Worm (Caenorhabditis elegans) whole organism, young adult: ENCODE measurements around the gene elks-1.

ENCODE experiments used
- B0019.2 ChIP-seq: fragments of 200-800 bp; sonication (Bioruptor generic); conservative IDR thresholded peaks from 2 replicates; pipeline ENCODE4 v1.3.6; 2022; ENCODE audit warnings: missing genetic modification reagents, missing genetic modification characterization, missing compliant biosample characterization
- B0336.3 ChIP-seq: fragments of 200-800 bp; sonication (Bioruptor generic); IDR thresholded peaks from 2 replicates; pipeline ENCODE4 v1.3.6; 2022; ENCODE audit warnings: missing genetic modification characterization, missing compliant biosample characterization
- C06A6.2 ChIP-seq: fragments of 200-800 bp; sonication (Bioruptor generic); conservative IDR thresholded peaks from 2 replicates; pipeline ENCODE4 v1.3.6; 2022; ENCODE audit warnings: missing genetic modification characterization, missing compliant biosample characterization
- D2030.7 ChIP-seq: fragments of 200-800 bp; sonication (Bioruptor generic); IDR thresholded peaks from 2 replicates; pipeline ENCODE4 v1.3.6; 2022; ENCODE audit warnings: missing genetic modification reagents, missing genetic modification characterization, missing compliant biosample characterization
- F23B12.7 ChIP-seq: sonication (generic microtip); optimal IDR thresholded peaks from 2 replicates; lab custom pipeline; 2017; ENCODE audit warnings: missing genetic modification characterization, mild to moderate bottlenecking, missing compliant biosample characterization, antibody characterized with exemption, moderate library complexity; ENCODE audit not compliant: insufficient read depth
- F39B2.1 ChIP-seq: fragments of 200-800 bp; sonication (Bioruptor generic); IDR thresholded peaks from 2 replicates; pipeline ENCODE4 v1.3.6; 2022; ENCODE audit warnings: missing genetic modification reagents, missing genetic modification characterization, missing compliant biosample characterization
- F52B5.7 ChIP-seq: sonication (generic microtip); optimal IDR thresholded peaks from 2 replicates; lab custom pipeline; 2016; ENCODE audit warnings: mild to moderate bottlenecking, missing genetic modification characterization, missing compliant biosample characterization
- F55B11.4 ChIP-seq: sonication (generic microtip); optimal IDR thresholded peaks from 2 replicates; lab custom pipeline; 2016; ENCODE audit warnings: missing compliant biosample characterization, missing genetic modification characterization, borderline replicate concordance; ENCODE audit not compliant: insufficient read depth
- F57C9.4 ChIP-seq: sonication (generic microtip); optimal IDR thresholded peaks from 2 replicates; lab custom pipeline; 2017; ENCODE audit warnings: mild to moderate bottlenecking, missing genetic modification characterization, missing compliant biosample characterization
- T07F8.4 ChIP-seq: sonication (generic microtip); optimal IDR thresholded peaks from 2 replicates; lab custom pipeline; 2016; ENCODE audit warnings: mild to moderate bottlenecking, missing genetic modification characterization, moderate library complexity, missing compliant biosample characterization
- T26A5.8 ChIP-seq: sonication (generic microtip); optimal IDR thresholded peaks from 2 replicates; lab custom pipeline; 2016; ENCODE audit warnings: missing genetic modification characterization, missing compliant biosample characterization
- Y53G8AR.9 ChIP-seq: fragments of 200-800 bp; sonication (Bioruptor generic); conservative IDR thresholded peaks from 2 replicates; pipeline ENCODE4 v1.3.6; 2022; ENCODE audit warnings: missing genetic modification reagents, missing genetic modification characterization, missing compliant biosample characterization
- Y56A3A.18 ChIP-seq: fragments of 200-800 bp; sonication (Bioruptor generic); IDR thresholded peaks from 2 replicates; pipeline ENCODE4 v1.3.6; 2022; ENCODE audit warnings: missing genetic modification reagents, missing genetic modification characterization, missing compliant biosample characterization
- Y67H2A.10 ChIP-seq: fragments of 200-800 bp; sonication (Bioruptor generic); conservative IDR thresholded peaks from 2 replicates; pipeline ENCODE4 v1.3.6; 2022; ENCODE audit warnings: missing genetic modification reagents, missing genetic modification characterization, missing compliant biosample characterization
- Y79H2A.3 ChIP-seq: fragments of 200-800 bp; sonication (Bioruptor generic); conservative IDR thresholded peaks from 2 replicates; pipeline ENCODE4 v1.3.6; 2022; ENCODE audit warnings: missing genetic modification reagents, missing genetic modification characterization, missing compliant biosample characterization
- ZK185.1 ChIP-seq: sonication (generic microtip); optimal IDR thresholded peaks from 2 replicates; lab custom pipeline; 2016; ENCODE audit warnings: mild to moderate bottlenecking, missing genetic modification characterization, missing compliant biosample characterization; ENCODE audit not compliant: poor library complexity, severe bottlenecking
- attf-5 ChIP-seq: fragments of 200-800 bp; sonication (Bioruptor generic); optimal IDR thresholded peaks from 2 replicates; lab custom pipeline; 2018; ENCODE audit warnings: mild to moderate bottlenecking, missing genetic modification characterization, missing compliant biosample characterization
- attf-6 ChIP-seq: fragments of 200-800 bp; sonication (Bioruptor generic); IDR thresholded peaks from 2 replicates; pipeline ENCODE4 v1.3.6; 2022; ENCODE audit warnings: missing genetic modification reagents, missing genetic modification characterization, missing compliant biosample characterization
- cebp-2 ChIP-seq: fragments of 200-800 bp; sonication (Bioruptor generic); IDR thresholded peaks from 2 replicates; pipeline ENCODE4 v1.3.6; 2022; ENCODE audit warnings: missing genetic modification characterization, missing compliant biosample characterization
- ceh-100 ChIP-seq: fragments of 200-800 bp; sonication (Bioruptor generic); IDR thresholded peaks from 2 replicates; pipeline ENCODE4 v1.3.6; 2022; ENCODE audit warnings: missing genetic modification reagents, missing genetic modification characterization, missing compliant biosample characterization
- ceh-40 ChIP-seq: fragments of 200-800 bp; sonication (Bioruptor generic); IDR thresholded peaks from 2 replicates; pipeline ENCODE4 v1.3.6; 2022; ENCODE audit warnings: missing genetic modification characterization, missing compliant biosample characterization
- chd-7 ChIP-seq: sonication (generic microtip); optimal IDR thresholded peaks from 2 replicates; lab custom pipeline; 2016; ENCODE audit warnings: mild to moderate bottlenecking, missing genetic modification characterization, moderate library complexity, missing compliant biosample characterization
- dpff-1 ChIP-seq: sonication (generic microtip); optimal IDR thresholded peaks from 2 replicates; lab custom pipeline; 2017; ENCODE audit warnings: mild to moderate bottlenecking, missing genetic modification characterization, missing compliant biosample characterization
- gei-17 ChIP-seq: fragments of 200-800 bp; sonication (Bioruptor generic); optimal IDR thresholded peaks from 2 replicates; lab custom pipeline; 2018; ENCODE audit warnings: mild to moderate bottlenecking, missing genetic modification characterization, missing compliant biosample characterization
- him-1 ChIP-seq: sonication (generic microtip); optimal IDR thresholded peaks from 2 replicates; lab custom pipeline; 2016; ENCODE audit warnings: missing genotype, missing genetic modification reagents, missing genetic modification characterization, missing compliant biosample characterization
- hlh-26 ChIP-seq: fragments of 200-800 bp; sonication (Bioruptor generic); conservative IDR thresholded peaks from 2 replicates; pipeline ENCODE4 v1.3.6; 2022; ENCODE audit warnings: missing genetic modification reagents, missing genetic modification characterization, missing compliant biosample characterization
- hmg-1.2 ChIP-seq: fragments of 200-800 bp; sonication (Bioruptor generic); IDR thresholded peaks from 2 replicates; pipeline ENCODE4 v1.3.6; 2022; ENCODE audit warnings: missing genetic modification reagents, missing genetic modification characterization, missing compliant biosample characterization
- hsf-1 ChIP-seq: fragments of 200-800 bp; sonication (Bioruptor generic); IDR thresholded peaks from 2 replicates; pipeline ENCODE4 v1.3.6; 2022; ENCODE audit warnings: missing genetic modification reagents, missing genetic modification characterization, missing compliant biosample characterization
- lin-26 ChIP-seq: fragments of 200-800 bp; sonication (Bioruptor generic); IDR thresholded peaks from 2 replicates; pipeline ENCODE4 v1.3.6; 2022; ENCODE audit warnings: missing genetic modification reagents, missing genetic modification characterization, missing compliant biosample characterization
- lir-1 ChIP-seq: fragments of 200-800 bp; sonication (Bioruptor generic); conservative IDR thresholded peaks from 2 replicates; pipeline ENCODE4 v1.3.6; 2022; ENCODE audit warnings: missing genetic modification reagents, missing genetic modification characterization, missing compliant biosample characterization
- lsl-1 ChIP-seq: fragments of 200-800 bp; sonication (Bioruptor generic); optimal IDR thresholded peaks from 2 replicates; lab custom pipeline; 2018; ENCODE audit warnings: mild to moderate bottlenecking, missing genetic modification characterization, moderate library complexity, missing compliant biosample characterization
- madf-10 ChIP-seq: sonication (generic microtip); optimal IDR thresholded peaks from 2 replicates; lab custom pipeline; 2016; ENCODE audit warnings: mild to moderate bottlenecking, missing genetic modification characterization, missing compliant biosample characterization
- nhr-120 ChIP-seq: fragments of 200-800 bp; sonication (Bioruptor generic); IDR thresholded peaks from 2 replicates; pipeline ENCODE4 v1.3.6; 2022; ENCODE audit warnings: missing genetic modification characterization, missing compliant biosample characterization
- nhr-179 ChIP-seq: sonication (generic microtip); optimal IDR thresholded peaks from 2 replicates; lab custom pipeline; 2016; ENCODE audit warnings: mild to moderate bottlenecking, missing genetic modification characterization, missing compliant biosample characterization
- nhr-80 ChIP-seq: sonication (generic microtip); optimal IDR thresholded peaks from 2 replicates; lab custom pipeline; 2016; ENCODE audit warnings: missing genetic modification characterization, missing compliant biosample characterization
- nhr-90 ChIP-seq: sonication (generic microtip); optimal IDR thresholded peaks from 2 replicates; lab custom pipeline; 2016; ENCODE audit warnings: missing genotype, mild to moderate bottlenecking, missing genetic modification characterization, missing compliant biosample characterization
- pha-4 ChIP-seq: fragments of 150-350 bp; sonication (generic microtip); optimal IDR thresholded peaks from 2 replicates; lab custom pipeline; 2014; ENCODE audit warnings: missing biosample characterization, missing genetic modification reagents, missing genetic modification characterization
- rcor-1 ChIP-seq: fragments of 200-800 bp; sonication (Bioruptor generic); IDR thresholded peaks from 2 replicates; pipeline ENCODE4 v1.3.6; 2022; ENCODE audit warnings: missing genetic modification reagents, missing genetic modification characterization, missing compliant biosample characterization
- sea-2 ChIP-seq: fragments of 200-800 bp; sonication (Bioruptor generic); IDR thresholded peaks from 2 replicates; pipeline ENCODE4 v1.3.6; 2022; ENCODE audit warnings: missing genetic modification characterization, missing compliant biosample characterization
- snpc-1.3 ChIP-seq: sonication (generic microtip); optimal IDR thresholded peaks from 2 replicates; lab custom pipeline; 2017; ENCODE audit warnings: missing genetic modification characterization, mild to moderate bottlenecking, missing compliant biosample characterization, antibody characterized with exemption, moderate library complexity, missing genotype, missing genetic modification reagents; ENCODE audit not compliant: insufficient read depth
- snpc-4 ChIP-seq, 5 experiments: fragments of 150-350 bp in 1 of 5; sonication (generic microtip) in 4 of 5; optimal IDR thresholded peaks; 2 replicates each; lab custom pipeline; 2014 to 2018; ENCODE audit warnings: missing genetic modification characterization in 5 of 5, missing biosample characterization in 3 of 5, antibody characterized with exemption in 2 of 5, mild to moderate bottlenecking in 2 of 5, missing compliant biosample characterization in 2 of 5, missing genotype in 2 of 5, moderate library complexity in 2 of 5, missing genetic modification reagents in 1 of 5
- somi-1 ChIP-seq: fragments of 200-800 bp; sonication (Bioruptor generic); optimal IDR thresholded peaks from 2 replicates; lab custom pipeline; 2018; ENCODE audit warnings: mild to moderate bottlenecking, missing genetic modification characterization, missing compliant biosample characterization
- tbx-9 ChIP-seq: sonication (generic microtip); optimal IDR thresholded peaks from 2 replicates; lab custom pipeline; 2016; ENCODE audit warnings: borderline replicate concordance, missing genetic modification characterization, inconsistent platforms, missing compliant biosample characterization
- zim-3 ChIP-seq: sonication (generic microtip); optimal IDR thresholded peaks from 2 replicates; lab custom pipeline; 2017; ENCODE audit warnings: mild to moderate bottlenecking, missing genetic modification characterization, moderate library complexity, missing compliant biosample characterization
- ztf-25 ChIP-seq: fragments of 200-800 bp; sonication (Bioruptor generic); IDR thresholded peaks from 2 replicates; pipeline ENCODE4 v1.3.6; 2022; ENCODE audit warnings: missing genetic modification reagents, missing genetic modification characterization, missing compliant biosample characterization
- ztf-3 ChIP-seq: fragments of 200-800 bp; sonication (Bioruptor generic); optimal IDR thresholded peaks from 2 replicates; lab custom pipeline; 2018; ENCODE audit warnings: mild to moderate bottlenecking, missing genetic modification characterization, missing compliant biosample characterization

Gene elks-1

DNA sequence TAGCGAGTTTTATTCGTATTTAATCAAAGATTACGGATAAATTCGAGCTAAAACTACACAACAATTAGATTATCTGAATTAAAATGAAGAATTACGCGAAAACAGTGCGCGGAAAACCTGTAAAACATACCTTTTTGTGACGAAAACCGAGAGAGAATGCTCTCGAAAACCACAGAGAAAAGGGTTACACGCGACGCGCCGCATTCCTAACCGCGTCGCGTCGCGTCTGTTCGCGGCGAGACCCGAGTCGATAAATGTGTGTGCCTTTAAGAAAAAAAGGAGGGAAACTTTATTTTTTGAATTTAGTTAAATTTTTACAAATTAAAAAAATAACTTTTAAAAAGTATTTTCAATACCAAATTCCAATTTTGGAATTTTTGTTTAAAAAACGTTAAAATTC lies 11.2 kb downstream of the elks-1 start, which contains the start of gene hrpa-1 (continued):
- peak; percentile 52 for TF ChIP-seq snpc-1.3
- TF ChIP-seq madf-10 (tag; lab: Kevin White, UChicago) = peak; percentile 51
- TF ChIP-seq lsl-1 (GFP tag; lab: Kevin White, UChicago) = peak; percentile 54
- no peak for TF ChIP-seq B0336.3 (GFP tag; lab: Robert Waterston, UW)
- TF ChIP-seq F55B11.4 (tag; lab: Kevin White, UChicago) = no peak
- TF ChIP-seq F57C9.4 (tag; lab: Kevin White, UChicago) = no peak
- TF ChIP-seq F23B12.7 (tag; lab: Kevin White, UChicago) = peak; percentile 66
- TF ChIP-seq ZK185.1 = no peak

DNA sequence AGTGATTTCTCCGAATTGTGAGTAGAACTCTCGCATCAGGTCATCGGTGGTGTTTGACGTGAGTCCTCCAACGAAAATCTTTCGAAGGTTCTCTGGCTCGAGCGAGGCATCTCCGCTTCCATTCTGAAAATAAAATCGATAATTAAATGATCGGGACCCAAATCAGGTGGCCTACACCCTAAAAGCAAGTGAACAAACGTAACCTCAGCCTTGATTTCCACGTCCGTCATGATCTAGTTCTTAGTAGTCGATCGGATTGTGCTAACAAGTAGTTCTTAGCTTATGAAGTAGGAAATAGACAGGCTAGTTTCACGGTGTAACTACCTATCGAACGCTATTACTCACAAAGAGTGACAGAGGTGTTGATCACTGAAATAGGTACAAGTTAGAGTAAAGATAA lies 11.7 kb downstream of the elks-1 start:
- TF ChIP-seq tbx-9 (tag; lab: Kevin White, UChicago) (no peak), Y67H2A.10 (GFP tag; lab: Robert Waterston, UW) (no peak), nhr-90 (tag; lab: Kevin White, UChicago) (no peak), gei-17 (GFP tag; lab: Kevin White, UChicago) (no peak), attf-5 (GFP tag; lab: Kevin White, UChicago) (no peak), T26A5.8 (no peak), ceh-100 (GFP tag; lab: Robert Waterston, UW) (peak; percentile 15; the same call in 1 of the 2 replicates), cebp-2 (GFP tag; lab: Robert Waterston, UW) (no peak), ceh-40 (GFP tag; lab: Robert Waterston, UW) (no peak), hsf-1 (GFP tag; lab: Robert Waterston, UW) (peak; percentile 61), lsl-1 (GFP tag; lab: Kevin White, UChicago) (peak; percentile 23), snpc-1.3 (no peak), nhr-80 (tag; lab: Kevin White, UChicago) (no peak), nhr-120 (GFP tag; lab: Robert Waterston, UW) (no peak), C06A6.2 (GFP tag; lab: Robert Waterston, UW) (no peak), him-1 (tag; lab: Kevin White, UChicago) (no peak), somi-1 (GFP tag; lab: Kevin White, UChicago) (no peak), ztf-25 (no peak), nhr-179 (tag; lab: Kevin White, UChicago) (no peak), rcor-1 (GFP tag; lab: Robert Waterston, UW) (peak; percentile 65; the same call in 1 of the 2 replicates), madf-10 (tag; lab: Kevin White, UChicago) (no peak), dpff-1 (tag; lab: Kevin White, UChicago) (no peak), T07F8.4 (no peak), Y79H2A.3 (GFP tag; lab: Robert Waterston, UW) (no peak), Y53G8AR.9 (GFP tag; lab: Robert Waterston, UW) (0 out of 2 replicates have a peak, but pooled peaks have one; percentile 48), F39B2.1 (GFP tag; lab: Robert Waterston, UW) (peak; percentile 68; the same call in 1 of the 2 replicates), pha-4 (tag; lab: Kevin White, UChicago) (no peak), chd-7 (tag; lab: Kevin White, UChicago) (no peak), sea-2 (GFP tag; lab: Robert Waterston, UW) (no peak), lin-26 (peak; percentile 58; the same call in 1 of the 2 replicates), B0019.2 (GFP tag; lab: Robert Waterston, UW) (0 out of 2 replicates have a peak, but pooled peaks have one; percentile 12), lir-1 (GFP tag; lab: Robert Waterston, UW) (no peak), F52B5.7 (tag; lab: Kevin White, UChicago) (no peak), hlh-26 (GFP tag; lab: Robert Waterston, UW) (no peak), D2030.7 (peak; percentile 34; the same call in 1 of the 2 replicates), hmg-1.2 (GFP tag; lab: Robert Waterston, UW) (peak; percentile 27; the same call in 1 of the 2 replicates), attf-6 (GFP tag; lab: Robert Waterston, UW) (no peak), Y56A3A.18 (GFP tag; lab: Robert Waterston, UW) (no peak), snpc-4 (GFP tag; optimal IDR thresholded peaks at IDR 0.05; lab: Kevin White, UChicago) (no peak), snpc-4 (tag; optimal IDR thresholded peaks at IDR 0.05; lab: Kevin White, UChicago) (no peak), zim-3 (tag; lab: Kevin White, UChicago) (no peak), ztf-3 (GFP tag; lab: Kevin White, UChicago) (no peak)
